Worm (Caenorhabditis elegans) whole organism, young adult: ENCODE measurements around the gene E01G4.6.

Experiments used
- ama-1 ChIP-seq, 3 experiments: fragments of 150-350 bp in 1 of 3; sonication (generic microtip) in 2 of 3; optimal IDR thresholded peaks; 2 replicates each; lab custom pipeline; 2014 to 2018; ENCODE audit warnings: missing biosample characterization in 2 of 3, missing genetic modification characterization in 2 of 3, missing genetic modification reagents in 2 of 3
- attf-3 ChIP-seq: fragments of 200-800 bp; sonication (Bioruptor generic); conservative IDR thresholded peaks from 2 replicates; pipeline ENCODE4 v1.3.6; 2022; ENCODE audit warnings: missing genetic modification reagents, missing genetic modification characterization, missing compliant biosample characterization
- attf-6 ChIP-seq: fragments of 200-800 bp; sonication (Bioruptor generic); IDR thresholded peaks from 2 replicates; pipeline ENCODE4 v1.3.6; 2022; ENCODE audit warnings: missing genetic modification reagents, missing genetic modification characterization, missing compliant biosample characterization
- bed-2 ChIP-seq: fragments of 200-800 bp; sonication (Bioruptor generic); IDR thresholded peaks from 2 replicates; pipeline ENCODE4 v1.3.6; 2022; ENCODE audit warnings: missing genetic modification reagents, missing genetic modification characterization, missing compliant biosample characterization
- ceh-79 ChIP-seq: sonication (generic microtip); optimal IDR thresholded peaks from 2 replicates; lab custom pipeline; 2017; ENCODE audit warnings: mild to moderate bottlenecking, missing genetic modification characterization, missing compliant biosample characterization
- hlh-26 ChIP-seq: fragments of 200-800 bp; sonication (Bioruptor generic); conservative IDR thresholded peaks from 2 replicates; pipeline ENCODE4 v1.3.6; 2022; ENCODE audit warnings: missing genetic modification reagents, missing genetic modification characterization, missing compliant biosample characterization
- lin-54 ChIP-seq: fragments of 200-800 bp; sonication (Bioruptor generic); optimal IDR thresholded peaks from 2 replicates; lab custom pipeline; 2018; ENCODE audit warnings: mild to moderate bottlenecking, missing genetic modification characterization, missing compliant biosample characterization
- pha-4 ChIP-seq: fragments of 150-350 bp; sonication (generic microtip); optimal IDR thresholded peaks from 2 replicates; lab custom pipeline; 2014; ENCODE audit warnings: missing biosample characterization, missing genetic modification reagents, missing genetic modification characterization
- unc-62 ChIP-seq: fragments of 150-350 bp; optimal IDR thresholded peaks from 2 replicates; lab custom pipeline; 2014; ENCODE audit warnings: missing biosample characterization, missing genetic modification reagents, missing genetic modification characterization
- ztf-25 ChIP-seq: fragments of 200-800 bp; sonication (Bioruptor generic); IDR thresholded peaks from 2 replicates; pipeline ENCODE4 v1.3.6; 2022; ENCODE audit warnings: missing genetic modification reagents, missing genetic modification characterization, missing compliant biosample characterization
- ztf-28 ChIP-seq: fragments of 200-800 bp; sonication (Bioruptor generic); IDR thresholded peaks from 2 replicates; pipeline ENCODE4 v1.3.6; 2022; ENCODE audit warnings: missing genetic modification reagents, missing genetic modification characterization, missing compliant biosample characterization

ce11 chrII:13454839-13455238 lies 27.4 kb upstream of the E01G4.6 start:
- TF ChIP-seq attf-3 (GFP tag; lab: Robert Waterston, UW) (no peak), ztf-25 (GFP tag; lab: Robert Waterston, UW) (no peak), attf-6 (GFP tag; lab: Robert Waterston, UW) (no peak), ztf-28 (GFP tag; lab: Robert Waterston, UW) (no peak), bed-2 (GFP tag; lab: Robert Waterston, UW) (no peak), pha-4 (tag; lab: Kevin White, UChicago) (no peak), ama-1 (optimal IDR thresholded peaks at IDR 0.05; lab: Kevin White, UChicago) (no peak), ama-1 (GFP tag; optimal IDR thresholded peaks at IDR 0.05; lab: Kevin White, UChicago) (no peak), ceh-79 (no peak), lin-54 (GFP tag; lab: Kevin White, UChicago) (no peak), hlh-26 (GFP tag; lab: Robert Waterston, UW) (no peak), unc-62 (GFP tag; lab: Kevin White, UChicago) (no peak)
